Fruit fly (Drosophila melanogaster) whole organism, embryonic: ENCODE data around the gene Rcd2.

ENCODE experiments used
- BtbVII ChIP-seq: fragments of 200-800 bp; sonication (Bioruptor generic); optimal IDR thresholded peaks from 3 replicates; lab custom pipeline; 2017; ENCODE audit warnings: missing biosample characterization, mild to moderate bottlenecking, missing genetic modification characterization
- CG10209 ChIP-seq: fragments of 200-800 bp; sonication (Bioruptor generic); optimal IDR thresholded peaks from 3 replicates; lab custom pipeline; 2017; ENCODE audit warnings: missing biosample characterization, mild to moderate bottlenecking, missing genetic modification characterization, missing genetic modification reagents
- CG10274 ChIP-seq: fragments of 200-800 bp; sonication (Bioruptor generic); optimal IDR thresholded peaks from 3 replicates; lab custom pipeline; 2017; ENCODE audit warnings: missing biosample characterization, mild to moderate bottlenecking, missing genetic modification characterization
- CG12299 ChIP-seq: fragments of 200-800 bp; sonication (Bioruptor generic); optimal IDR thresholded peaks from 2 replicates; lab custom pipeline; 2018; ENCODE audit warnings: missing biosample characterization, mild to moderate bottlenecking, missing genetic modification characterization
- CG12744 ChIP-seq: fragments of 200-800 bp; sonication (Bioruptor generic); optimal IDR thresholded peaks from 2 replicates; lab custom pipeline; 2016; ENCODE audit warnings: missing biosample characterization, missing genetic modification characterization
- CG13123 ChIP-seq: fragments of 200-800 bp; sonication (Bioruptor generic); optimal IDR thresholded peaks from 2 replicates; lab custom pipeline; 2016; ENCODE audit warnings: missing biosample characterization, missing genetic modification characterization
- CG15601 ChIP-seq: fragments of 200-800 bp; sonication (Bioruptor generic); optimal IDR thresholded peaks from 3 replicates; lab custom pipeline; 2019; ENCODE audit warnings: missing biosample characterization, mild to moderate bottlenecking, missing genetic modification characterization, moderate library complexity
- CG17328 ChIP-seq: fragments of 200-800 bp; sonication (Bioruptor generic); IDR thresholded peaks from 2 replicates; pipeline ENCODE4 v1.3.6; 2022; ENCODE audit warnings: missing biosample characterization, missing genetic modification characterization
- CG17912 ChIP-seq: fragments of 200-800 bp; sonication (Bioruptor generic); optimal IDR thresholded peaks from 2 replicates; lab custom pipeline; 2018; ENCODE audit warnings: missing biosample characterization, mild to moderate bottlenecking, missing genetic modification characterization
- CG18262 ChIP-seq: fragments of 200-800 bp; optimal IDR thresholded peaks from 3 replicates; lab custom pipeline; 2019; ENCODE audit warnings: missing biosample characterization, mild to moderate bottlenecking, missing genetic modification characterization, moderate library complexity
- CG3281 ChIP-seq: fragments of 200-800 bp; sonication (Bioruptor generic); optimal IDR thresholded peaks from 3 replicates; lab custom pipeline; 2017; ENCODE audit warnings: missing biosample characterization, mild to moderate bottlenecking, missing genetic modification characterization
- CG33557 ChIP-seq: fragments of 200-800 bp; sonication (Bioruptor generic); optimal IDR thresholded peaks from 2 replicates; lab custom pipeline; 2019; ENCODE audit warnings: missing biosample characterization, mild to moderate bottlenecking, missing genetic modification characterization, moderate library complexity
- CG4328 ChIP-seq: fragments of 200-800 bp; sonication (Bioruptor generic); optimal IDR thresholded peaks from 3 replicates; lab custom pipeline; 2017; ENCODE audit warnings: missing biosample characterization, missing genetic modification reagents, missing genetic modification characterization
- CG4820 ChIP-seq: fragments of 200-800 bp; sonication (Bioruptor generic); optimal IDR thresholded peaks from 3 replicates; lab custom pipeline; 2016; ENCODE audit warnings: missing biosample characterization, missing genetic modification characterization
- CG5245 ChIP-seq: fragments of 200-800 bp; sonication (Bioruptor generic); optimal IDR thresholded peaks from 3 replicates; lab custom pipeline; 2016; ENCODE audit warnings: missing biosample characterization, missing genetic modification characterization
- CG6175 ChIP-seq: fragments of 200-800 bp; sonication (Bioruptor generic); IDR thresholded peaks from 3 replicates; pipeline ENCODE4 v1.3.6; 2022; ENCODE audit warnings: missing biosample characterization, missing genetic modification characterization
- CG9609 ChIP-seq: fragments of 200-800 bp; sonication (Bioruptor generic); optimal IDR thresholded peaks from 3 replicates; lab custom pipeline; 2016; ENCODE audit warnings: missing biosample characterization, missing genetic modification characterization
- CG9727 ChIP-seq: fragments of 200-800 bp; sonication (Bioruptor generic); optimal IDR thresholded peaks from 3 replicates; lab custom pipeline; 2017; ENCODE audit warnings: missing biosample characterization, mild to moderate bottlenecking, missing genetic modification characterization
- Camta ChIP-seq: fragments of 200-800 bp; sonication (Bioruptor generic); optimal IDR thresholded peaks from 2 replicates; lab custom pipeline; 2016; ENCODE audit warnings: missing biosample characterization, missing genetic modification characterization
- GATAe ChIP-seq: fragments of 200-800 bp; sonication (Bioruptor generic); conservative IDR thresholded peaks from 2 replicates; pipeline ENCODE4 v1.3.6; 2022; ENCODE audit warnings: missing biosample characterization, missing genetic modification characterization
- HLH3B ChIP-seq: fragments of 200-800 bp; sonication (Bioruptor generic); IDR thresholded peaks from 2 replicates; pipeline ENCODE4 v1.3.6; 2022; ENCODE audit warnings: missing biosample characterization, missing genetic modification characterization
- Lpt ChIP-seq: fragments of >200 bp; optimal IDR thresholded peaks from 2 replicates; lab custom pipeline; 2018; ENCODE audit warnings: missing biosample characterization, missing genetic modification characterization
- Nf-YC ChIP-seq: fragments of 200-800 bp; optimal IDR thresholded peaks from 3 replicates; lab custom pipeline; 2019; ENCODE audit warnings: missing biosample characterization, mild to moderate bottlenecking, missing genetic modification characterization, moderate library complexity
- Opbp ChIP-seq: fragments of 200-800 bp; sonication (Bioruptor generic); IDR thresholded peaks from 3 replicates; pipeline ENCODE4 v1.3.6; 2022; ENCODE audit warnings: missing biosample characterization, missing genetic modification characterization; ENCODE audit not compliant: partially characterized antibody
- Optix ChIP-seq: fragments of 200-800 bp; sonication (Bioruptor generic); IDR thresholded peaks from 3 replicates; pipeline ENCODE4 v1.3.6; 2022; ENCODE audit warnings: missing biosample characterization, missing genetic modification characterization
- PHDP ChIP-seq: fragments of 200-800 bp; sonication (Bioruptor generic); optimal IDR thresholded peaks from 3 replicates; lab custom pipeline; 2018; ENCODE audit warnings: missing biosample characterization, mild to moderate bottlenecking, missing genetic modification characterization, moderate library complexity
- Rx ChIP-seq: fragments of 200-800 bp; sonication (Bioruptor generic); IDR thresholded peaks from 2 replicates; pipeline ENCODE4 v1.3.6; 2022; ENCODE audit warnings: missing biosample characterization, missing genetic modification characterization
- Scr ChIP-seq: fragments of 200-800 bp; sonication (Bioruptor generic); IDR thresholded peaks from 2 replicates; pipeline ENCODE4 v1.3.6; 2022; ENCODE audit warnings: missing biosample characterization, missing genetic modification characterization; ENCODE audit not compliant: partially characterized antibody
- Stat92E ChIP-seq, 3 experiments: fragments of >200 bp in 2 of 3; fragments of 200-800 bp in 1 of 3; sonication (Bioruptor generic) in 1 of 3; optimal IDR thresholded peaks; 2 replicates each; lab custom pipeline; 2017 to 2019; ENCODE audit warnings: missing biosample characterization in 3 of 3, missing genetic modification characterization in 3 of 3, mild to moderate bottlenecking in 1 of 3, moderate library complexity in 1 of 3
- ase ChIP-seq: fragments of 200-800 bp; sonication (Bioruptor generic); IDR thresholded peaks from 3 replicates; pipeline ENCODE4 v1.3.6; 2022; ENCODE audit warnings: missing biosample characterization, missing genetic modification characterization
- az2 ChIP-seq: fragments of 200-800 bp; sonication (Bioruptor generic); optimal IDR thresholded peaks from 3 replicates; lab custom pipeline; 2016; ENCODE audit warnings: missing biosample characterization, missing genetic modification characterization
- btn ChIP-seq: fragments of 200-800 bp; sonication (Bioruptor generic); optimal IDR thresholded peaks from 2 replicates; lab custom pipeline; 2016; ENCODE audit warnings: missing biosample characterization, missing genetic modification characterization
- chm ChIP-seq: fragments of 200-800 bp; sonication (Bioruptor generic); IDR thresholded peaks from 2 replicates; pipeline ENCODE4 v1.3.6; 2022; ENCODE audit warnings: missing biosample characterization, missing genetic modification characterization
- dmrt99B ChIP-seq: fragments of 200-800 bp; sonication (Bioruptor generic); optimal IDR thresholded peaks from 2 replicates; lab custom pipeline; 2018; ENCODE audit warnings: missing biosample characterization, mild to moderate bottlenecking, missing genetic modification characterization, moderate library complexity
- emc ChIP-seq: fragments of 200-800 bp; sonication (Bioruptor generic); optimal IDR thresholded peaks from 2 replicates; lab custom pipeline; 2016; ENCODE audit warnings: missing biosample characterization, missing genetic modification characterization
- gsb-n ChIP-seq: fragments of 200-800 bp; sonication (Bioruptor generic); optimal IDR thresholded peaks from 3 replicates; lab custom pipeline; 2018; ENCODE audit warnings: missing biosample characterization, mild to moderate bottlenecking, missing genetic modification characterization
- hbn ChIP-seq: fragments of 200-800 bp; sonication (Bioruptor generic); IDR thresholded peaks from 2 replicates; pipeline ENCODE4 v1.3.6; 2022; ENCODE audit warnings: missing biosample characterization, missing genetic modification characterization; ENCODE audit not compliant: partially characterized antibody
- insv ChIP-seq, 2 experiments: fragments of 200-800 bp; sonication (Bioruptor generic); optimal IDR thresholded peaks; 3 replicates each; lab custom pipeline; 2016 to 2018; ENCODE audit warnings: missing biosample characterization in 2 of 2, missing genetic modification characterization in 2 of 2
- lola ChIP-seq, 3 experiments: fragments of >200 bp in 2 of 3; fragments of 200-800 bp in 1 of 3; sonication (Bioruptor generic) in 1 of 3; optimal IDR thresholded peaks; 2 replicates each; lab custom pipeline; 2017 to 2019; ENCODE audit warnings: missing biosample characterization in 3 of 3, missing genetic modification characterization in 3 of 3, mild to moderate bottlenecking in 1 of 3, moderate library complexity in 1 of 3
- oc ChIP-seq: fragments of 200-800 bp; sonication (Bioruptor generic); optimal IDR thresholded peaks from 2 replicates; lab custom pipeline; 2018; ENCODE audit warnings: missing biosample characterization, mild to moderate bottlenecking, missing genetic modification characterization, moderate library complexity
- pfk ChIP-seq: fragments of 200-800 bp; sonication (Bioruptor generic); optimal IDR thresholded peaks from 2 replicates; lab custom pipeline; 2018; ENCODE audit warnings: missing biosample characterization, mild to moderate bottlenecking, missing genetic modification characterization, moderate library complexity
- schlank ChIP-seq: fragments of 200-800 bp; sonication (Bioruptor generic); optimal IDR thresholded peaks from 2 replicates; lab custom pipeline; 2018; ENCODE audit warnings: missing biosample characterization, mild to moderate bottlenecking, missing genetic modification characterization
- scrt ChIP-seq: fragments of 200-800 bp; sonication (Bioruptor generic); optimal IDR thresholded peaks from 2 replicates; lab custom pipeline; 2018; ENCODE audit warnings: missing biosample characterization, mild to moderate bottlenecking, missing genetic modification characterization, moderate library complexity
- sd ChIP-seq: fragments of 200-800 bp; sonication (Bioruptor generic); optimal IDR thresholded peaks from 3 replicates; lab custom pipeline; 2018; ENCODE audit warnings: missing biosample characterization, mild to moderate bottlenecking, missing genetic modification characterization, moderate library complexity
- sens ChIP-seq: fragments of 200-800 bp; sonication (Bioruptor generic); peaks from one replicate; lab custom pipeline; 2016; ENCODE audit warnings: missing biosample characterization, missing genetic modification characterization
- sna ChIP-seq: fragments of 200-800 bp; sonication (Bioruptor generic); IDR thresholded peaks from 2 replicates; pipeline ENCODE4 v1.3.6; 2022; ENCODE audit warnings: missing biosample characterization, missing genetic modification characterization; ENCODE audit not compliant: partially characterized antibody
- tin ChIP-seq: fragments of 200-800 bp; sonication (Bioruptor generic); optimal IDR thresholded peaks from 3 replicates; lab custom pipeline; 2016; ENCODE audit warnings: missing biosample characterization, missing genetic modification characterization
- zf30C ChIP-seq: fragments of 200-800 bp; sonication (Bioruptor generic); optimal IDR thresholded peaks from 3 replicates; lab custom pipeline; 2018; ENCODE audit warnings: missing biosample characterization, mild to moderate bottlenecking, missing genetic modification characterization
- zfh2 ChIP-seq: fragments of 200-800 bp; sonication (Bioruptor generic); optimal IDR thresholded peaks from 2 replicates; lab custom pipeline; 2016; ENCODE audit warnings: missing biosample characterization, missing genetic modification characterization

Gene Rcd2

dm6 chr3L:20516519-20517178, 23.6 kb downstream of the Rcd2 start (continued):
- TF ChIP-seq BtbVII (GFP tag; lab: Kevin White, UChicago) (peak; percentile 31), Opbp (GFP tag; lab: Robert Waterston, UW) (0 out of 3 replicates have a peak, but pooled peaks have one; percentile 42), emc (no peak), dmrt99B (tag; lab: Kevin White, UChicago) (peak; percentile 41), schlank (tag; lab: Kevin White, UChicago) (no peak), CG17328 (peak; percentile 8; the same call in 1 of the 2 replicates), hbn (GFP tag; lab: Robert Waterston, UW) (no peak), PHDP (tag; lab: Kevin White, UChicago) (peak; percentile 45), chm (GFP tag; lab: Robert Waterston, UW) (peak; percentile 28; the same call in 1 of the 2 replicates), zf30C (GFP tag; lab: Kevin White, UChicago) (peak; percentile 45), sens (GFP tag; lab: Kevin White, UChicago) (peak; percentile 81), CG6175 (no peak), CG15601 (tag; lab: Kevin White, UChicago) (peak; percentile 22), CG3281 (GFP tag; lab: Kevin White, UChicago) (no peak), Scr (GFP tag; lab: Robert Waterston, UW) (0 out of 2 replicates have a peak, but pooled peaks have one; percentile 9), CG12744 (GFP tag; lab: Kevin White, UChicago) (no peak), Camta (GFP tag; lab: Kevin White, UChicago) (no peak), zfh2 (no peak), CG12299 (tag; lab: Kevin White, UChicago) (no peak), CG13123 (GFP tag; lab: Kevin White, UChicago) (no peak), tin (GFP tag; lab: Kevin White, UChicago) (peak; percentile 6), Rx (no peak), CG9727 (GFP tag; lab: Kevin White, UChicago) (no peak), sd (tag; lab: Kevin White, UChicago) (peak; percentile 31), lola (GFP tag; optimal IDR thresholded peaks at IDR 0.05; lab: Kevin White, UChicago) (peak in 1 of 3 experiments; percentile 46), GATAe (GFP tag; lab: Robert Waterston, UW) (no peak), CG9609 (no peak), Nf-YC (no peak), Lpt (GFP tag; lab: Kevin White, UChicago) (no peak), CG18262 (tag; lab: Kevin White, UChicago) (peak; percentile 66), btn (GFP tag; lab: Kevin White, UChicago) (no peak), CG17912 (GFP tag; lab: Kevin White, UChicago) (peak; percentile 38), gsb-n (peak; percentile 38), scrt (no peak), Optix (no peak), CG33557 (GFP tag; lab: Kevin White, UChicago) (no peak), insv (GFP tag; optimal IDR thresholded peaks at IDR 0.05; lab: Kevin White, UChicago) (no peak), oc (tag; lab: Kevin White, UChicago) (no peak), CG4820 (no peak), HLH3B (GFP tag; lab: Robert Waterston, UW) (peak; percentile 36; the same call in 1 of the 2 replicates), CG5245 (GFP tag; lab: Kevin White, UChicago) (no peak), Stat92E (GFP tag; optimal IDR thresholded peaks at IDR 0.05; lab: Kevin White, UChicago) (peak in 1 of 3 experiments; percentile 32), CG10274 (GFP tag; lab: Kevin White, UChicago) (no peak), ase (GFP tag; lab: Robert Waterston, UW) (no peak), CG10209 (GFP tag; lab: Kevin White, UChicago) (no peak), pfk (GFP tag; lab: Kevin White, UChicago) (no peak), sna (GFP tag; lab: Robert Waterston, UW) (no peak), CG4328 (GFP tag; lab: Kevin White, UChicago) (no peak), az2 (GFP tag; lab: Kevin White, UChicago) (peak; percentile 3)
